Fruit fly (Drosophila melanogaster) whole organism, pupa: Measurements from ENCODE around the gene Qsox3.

ENCODE experiments used
- CG10348 ChIP-seq: fragments of 200-800 bp; sonication (Bioruptor generic); IDR thresholded peaks from 2 replicates; pipeline ENCODE4 v1.3.6; 2022; ENCODE audit warnings: missing biosample characterization, missing genetic modification characterization
- CG12605 ChIP-seq: fragments of 200-800 bp; sonication (Bioruptor generic); IDR thresholded peaks from 2 replicates; pipeline ENCODE4 v1.3.6; 2022; ENCODE audit warnings: missing biosample characterization, missing genetic modification characterization
- CG13204 ChIP-seq: fragments of 200-800 bp; sonication (Bioruptor generic); optimal IDR thresholded peaks from 2 replicates; lab custom pipeline; 2018; ENCODE audit warnings: missing biosample characterization, mild to moderate bottlenecking, missing genetic modification characterization, moderate library complexity
- CG14655 ChIP-seq: fragments of 200-800 bp; sonication (Bioruptor generic); optimal IDR thresholded peaks from 3 replicates; lab custom pipeline; 2017; ENCODE audit warnings: mild to moderate bottlenecking, missing biosample characterization, missing genetic modification reagents, missing genetic modification characterization
- CG15710 ChIP-seq: fragments of 200-800 bp; sonication (Bioruptor generic); optimal IDR thresholded peaks from 2 replicates; lab custom pipeline; 2018; ENCODE audit warnings: missing biosample characterization, mild to moderate bottlenecking, missing genetic modification characterization, moderate library complexity
- CG17806 ChIP-seq: fragments of 200-800 bp; sonication (Bioruptor generic); optimal IDR thresholded peaks from 2 replicates; lab custom pipeline; 2018; ENCODE audit warnings: missing biosample characterization, mild to moderate bottlenecking, missing genetic modification characterization, moderate library complexity
- CG32121 ChIP-seq: fragments of 200-800 bp; sonication (Bioruptor generic); IDR thresholded peaks from 2 replicates; pipeline ENCODE4 v1.3.6; 2022; ENCODE audit warnings: missing biosample characterization, missing genetic modification characterization
- CG34367 ChIP-seq: fragments of 200-800 bp; sonication (Bioruptor generic); optimal IDR thresholded peaks from 2 replicates; lab custom pipeline; 2018; ENCODE audit warnings: missing biosample characterization, mild to moderate bottlenecking, missing genetic modification characterization
- CG4496 ChIP-seq: fragments of 200-800 bp; sonication (Bioruptor generic); IDR thresholded peaks from 3 replicates; pipeline ENCODE4 v1.3.6; 2022; ENCODE audit warnings: missing biosample characterization, missing genetic modification characterization
- CG8159 ChIP-seq: fragments of 200-800 bp; sonication (Bioruptor generic); optimal IDR thresholded peaks from 3 replicates; lab custom pipeline; 2018; ENCODE audit warnings: missing biosample characterization, mild to moderate bottlenecking, missing genetic modification characterization, moderate library complexity
- CG8301 ChIP-seq: fragments of 200-800 bp; sonication (Bioruptor generic); optimal IDR thresholded peaks from 2 replicates; lab custom pipeline; 2018; ENCODE audit warnings: missing biosample characterization, mild to moderate bottlenecking, missing genetic modification characterization
- CG9948 ChIP-seq: fragments of 200-800 bp; sonication (Bioruptor generic); optimal IDR thresholded peaks from 2 replicates; lab custom pipeline; 2018; ENCODE audit warnings: missing biosample characterization, mild to moderate bottlenecking, missing genetic modification characterization, moderate library complexity
- D1 ChIP-seq: fragments of 200-800 bp; sonication (Bioruptor generic); optimal IDR thresholded peaks from 2 replicates; lab custom pipeline; 2018; ENCODE audit warnings: missing biosample characterization, mild to moderate bottlenecking, missing genetic modification characterization, moderate library complexity
- EcR ChIP-seq: fragments of 200-800 bp; sonication (Bioruptor generic); optimal IDR thresholded peaks from 3 replicates; lab custom pipeline; 2019; ENCODE audit warnings: missing biosample characterization, missing genetic modification characterization, mild to moderate bottlenecking, moderate library complexity, missing genetic modification reagents
- Ets98B ChIP-seq: fragments of 200-800 bp; sonication (Bioruptor generic); IDR thresholded peaks from 2 replicates; pipeline ENCODE4 v1.3.6; 2022; ENCODE audit warnings: missing biosample characterization, missing genetic modification characterization
- Pif1A ChIP-seq: fragments of 200-800 bp; sonication (Bioruptor generic); optimal IDR thresholded peaks from 3 replicates; lab custom pipeline; 2016; ENCODE audit warnings: missing biosample characterization, missing genetic modification characterization
- Pif1B ChIP-seq: fragments of 200-800 bp; sonication (Bioruptor generic); optimal IDR thresholded peaks from 3 replicates; lab custom pipeline; 2016; ENCODE audit warnings: missing biosample characterization, missing genetic modification characterization
- Snoo ChIP-seq: fragments of 200-800 bp; sonication (Bioruptor generic); optimal IDR thresholded peaks from 3 replicates; lab custom pipeline; 2017; ENCODE audit warnings: missing biosample characterization, mild to moderate bottlenecking, missing genetic modification characterization, inconsistent platforms
- fd96Ca ChIP-seq: fragments of 200-800 bp; sonication (Bioruptor generic); IDR thresholded peaks from 3 replicates; pipeline ENCODE4 v1.3.6; 2022; ENCODE audit warnings: missing biosample characterization, missing genetic modification characterization
- gl ChIP-seq: fragments of 200-800 bp; sonication (Bioruptor generic); optimal IDR thresholded peaks from 2 replicates; lab custom pipeline; 2018; ENCODE audit warnings: missing biosample characterization, mild to moderate bottlenecking, missing genetic modification characterization
- rn ChIP-seq: fragments of 200-800 bp; sonication (Bioruptor generic); IDR thresholded peaks from 2 replicates; pipeline ENCODE4 v1.3.6; 2022; ENCODE audit warnings: missing biosample characterization, missing genetic modification characterization

Gene Qsox3

dm6 chr3R:21886861-21887587, 24.6 kb upstream of the Qsox3 start, which contains the start of the genes CG6678 and dnd:
Gene CG6678, plus strand, starts transcription at chr3R:21887029.
Gene dnd, minus strand, starts transcription at chr3R:21887355.
- TF ChIP-seq CG13204 (GFP tag; lab: Kevin White, UChicago) (peak; percentile 72), CG9948 (tag; lab: Kevin White, UChicago) (no peak), CG4496 (GFP tag; lab: Robert Waterston, UW) (0 out of 3 replicates have a peak, but pooled peaks have one; percentile 30), CG8159 (tag; lab: Kevin White, UChicago) (no peak), Ets98B (GFP tag; lab: Robert Waterston, UW) (no peak), Snoo (tag; lab: Kevin White, UChicago) (no peak), fd96Ca (GFP tag; lab: Robert Waterston, UW) (no peak)

- TF ChIP-seq CG8159 (tag; lab: Kevin White, UChicago) (peak; percentile 62), Ets98B (GFP tag; lab: Robert Waterston, UW) (peak; percentile 51; the same call in 1 of the 2 replicates), CG14655 (GFP tag; lab: Kevin White, UChicago) (no peak), CG32121 (GFP tag; lab: Robert Waterston, UW) (0 out of 2 replicates have a peak, but pooled peaks have one; percentile 28), CG8301 (tag; lab: Kevin White, UChicago) (peak; percentile 49), Snoo (tag; lab: Kevin White, UChicago) (no peak), fd96Ca (GFP tag; lab: Robert Waterston, UW) (peak; percentile 17; the same call in 1 of the 3 replicates), Pif1B (GFP tag; lab: Kevin White, UChicago) (no peak), CG13204 (GFP tag; lab: Kevin White, UChicago) (no peak), D1 (tag; lab: Kevin White, UChicago) (no peak), Pif1A (GFP tag; lab: Kevin White, UChicago) (no peak), CG9948 (tag; lab: Kevin White, UChicago) (peak; percentile 13), rn (no peak), CG10348 (no peak), EcR (no peak), CG15710 (tag; lab: Kevin White, UChicago) (peak; percentile 46), CG34367 (no peak), CG12605 (no peak), CG17806 (tag; lab: Kevin White, UChicago) (peak; percentile 44), CG4496 (GFP tag; lab: Robert Waterston, UW) (peak; percentile 61), gl (tag; lab: Kevin White, UChicago) (no peak)
- TF ChIP-seq, all 21 proteins: peak for 9
Observed at dm6 chr3R:21887588-21888007, 24.0 kb upstream of the Qsox3 start.

dm6 chr3R:21888696-21889602, 22.7 kb upstream of the Qsox3 start, which contains the start of gene CG43844:
Gene CG43844, plus strand, starts transcription at chr3R:21889539.
- TF ChIP-seq CG8301 (tag; lab: Kevin White, UChicago) (no peak), CG9948 (tag; lab: Kevin White, UChicago) (no peak), Ets98B (GFP tag; lab: Robert Waterston, UW) (no peak), Pif1A (GFP tag; lab: Kevin White, UChicago) (no peak), CG34367 (no peak), EcR (no peak), D1 (tag; lab: Kevin White, UChicago) (no peak), CG17806 (tag; lab: Kevin White, UChicago) (no peak), gl (tag; lab: Kevin White, UChicago) (no peak), rn (no peak), fd96Ca (GFP tag; lab: Robert Waterston, UW) (no peak), CG14655 (GFP tag; lab: Kevin White, UChicago) (no peak), CG13204 (GFP tag; lab: Kevin White, UChicago) (no peak), CG12605 (no peak), CG15710 (tag; lab: Kevin White, UChicago) (no peak), Snoo (tag; lab: Kevin White, UChicago) (no peak), CG10348 (no peak)
- TF ChIP-seq, all 21 proteins: peak for 0

dm6 chr3R:21889945-21890344, 21.7 kb upstream of the Qsox3 start:
- TF ChIP-seq CG10348 = no peak
- no peak for TF ChIP-seq Ets98B (GFP tag; lab: Robert Waterston, UW)
- TF ChIP-seq CG32121 (GFP tag; lab: Robert Waterston, UW) = no peak
- TF ChIP-seq CG14655 (GFP tag; lab: Kevin White, UChicago) = no peak
- TF ChIP-seq CG8159 (tag; lab: Kevin White, UChicago) = no peak
- no peak for TF ChIP-seq rn
- no peak for TF ChIP-seq CG17806 (tag; lab: Kevin White, UChicago)
- no peak for TF ChIP-seq fd96Ca (GFP tag; lab: Robert Waterston, UW)
- peak; percentile 0 for TF ChIP-seq CG13204 (GFP tag; lab: Kevin White, UChicago)
- TF ChIP-seq gl (tag; lab: Kevin White, UChicago) = no peak
- TF ChIP-seq D1 (tag; lab: Kevin White, UChicago) = no peak
- TF ChIP-seq EcR = peak; percentile 96

dm6 chr3R:21890739-21891138, 20.9 kb upstream of the Qsox3 start:
- TF ChIP-seq CG32121 (GFP tag; lab: Robert Waterston, UW) (no peak), CG12605 (no peak), rn (0 out of 2 replicates have a peak, but pooled peaks have one; percentile 16), CG8159 (tag; lab: Kevin White, UChicago) (no peak), fd96Ca (GFP tag; lab: Robert Waterston, UW) (no peak), CG14655 (GFP tag; lab: Kevin White, UChicago) (peak; percentile 32), CG34367 (no peak), EcR (peak; percentile 89)
